Worm (Caenorhabditis elegans) whole organism, L1 larva: Measurements from ENCODE around the gene lec-1.

Experiments
- aly-2 ChIP-seq: fragments of 150-350 bp; optimal IDR thresholded peaks from 2 replicates; lab custom pipeline; 2014; ENCODE audit warnings: missing biosample characterization, missing genetic modification characterization
- ceh-8 ChIP-seq: fragments of 200-800 bp; sonication (Bioruptor generic); optimal IDR thresholded peaks from 2 replicates; lab custom pipeline; 2018; ENCODE audit warnings: mild to moderate bottlenecking, missing genetic modification characterization, moderate library complexity, missing compliant biosample characterization
- ces-1 ChIP-seq: fragments of 150-350 bp; optimal IDR thresholded peaks from 2 replicates; lab custom pipeline; 2014; ENCODE audit warnings: missing biosample characterization, missing genetic modification reagents, missing genetic modification characterization
- efl-1 ChIP-seq, 4 experiments: fragments of 150-350 bp; optimal IDR thresholded peaks in 3 of 4; peaks in 1 of 4; 1 replicate in 1 of 4; 2 replicates in 3 of 4; lab custom pipeline; 2014; ENCODE audit warnings: missing biosample characterization in 2 of 4, missing genetic modification characterization in 2 of 4, missing genetic modification reagents in 2 of 4
- elt-3 ChIP-seq, 6 experiments: fragments of 150-350 bp in 1 of 6; sonication (generic microtip); optimal IDR thresholded peaks; 2 replicates each; lab custom pipeline; 2017 to 2018; ENCODE audit warnings: missing biosample characterization in 6 of 6, missing genetic modification characterization in 6 of 6, inconsistent platforms in 1 of 6
- grh-1 ChIP-seq: fragments of 200-800 bp; sonication (Bioruptor generic); IDR thresholded peaks from 2 replicates; pipeline ENCODE4 v1.3.6; 2022; ENCODE audit warnings: missing genetic modification reagents, missing genetic modification characterization, missing compliant biosample characterization
- mdl-1 ChIP-seq, 2 experiments: fragments of 150-350 bp; optimal IDR thresholded peaks; 2 replicates each; lab custom pipeline; 2014 to 2017; ENCODE audit warnings: missing biosample characterization in 2 of 2, missing genetic modification characterization in 2 of 2, inconsistent platforms in 1 of 2
- mef-2 ChIP-seq: fragments of 150-350 bp; optimal IDR thresholded peaks from 2 replicates; lab custom pipeline; 2014; ENCODE audit warnings: missing biosample characterization, missing genetic modification characterization
- nhr-11 ChIP-seq: fragments of 150-350 bp; optimal IDR thresholded peaks from 2 replicates; lab custom pipeline; 2014; ENCODE audit warnings: missing biosample characterization, missing genetic modification characterization
- pag-3 ChIP-seq: sonication (generic microtip); optimal IDR thresholded peaks from 2 replicates; lab custom pipeline; 2017; ENCODE audit warnings: missing genetic modification characterization, mild to moderate bottlenecking, missing compliant biosample characterization, antibody characterized with exemption, borderline replicate concordance; ENCODE audit not compliant: insufficient read depth
- sox-4 ChIP-seq: sonication (generic microtip); optimal IDR thresholded peaks from 2 replicates; lab custom pipeline; 2016; ENCODE audit warnings: missing genetic modification characterization, missing compliant biosample characterization
- unc-62 ChIP-seq: fragments of 150-350 bp; optimal IDR thresholded peaks from 2 replicates; lab custom pipeline; 2014; ENCODE audit warnings: missing biosample characterization, missing genetic modification reagents, missing genetic modification characterization
- zip-4 ChIP-seq: fragments of 200-800 bp; sonication (Bioruptor generic); optimal IDR thresholded peaks from 2 replicates; lab custom pipeline; 2018; ENCODE audit warnings: mild to moderate bottlenecking, missing genetic modification characterization, moderate library complexity, missing compliant biosample characterization

DNA sequence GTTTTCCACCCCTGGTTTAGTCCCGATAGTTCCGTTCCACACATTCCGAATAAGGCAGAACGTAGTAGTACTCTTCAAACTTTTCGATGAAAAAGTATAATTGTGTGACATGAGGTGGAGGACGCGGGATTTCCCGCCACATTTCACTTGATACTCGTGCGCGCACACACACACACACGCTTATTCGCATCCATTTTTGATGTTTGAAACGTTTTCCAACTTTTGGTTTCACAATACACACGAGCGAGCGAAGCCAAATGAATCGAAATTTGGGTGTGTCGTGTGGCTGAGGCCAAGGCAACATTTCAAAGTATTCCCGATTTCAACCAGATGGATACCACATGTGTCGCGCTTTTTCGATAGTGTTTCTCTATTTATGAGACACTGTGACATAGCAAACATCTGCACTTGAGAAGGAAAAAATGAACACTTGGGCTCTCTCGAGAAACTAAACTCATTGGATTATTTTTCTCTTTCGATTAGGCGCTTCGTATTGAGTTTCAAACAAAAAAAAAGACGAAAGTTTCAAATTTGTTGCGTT, 1.7 kb upstream of the lec-1 start:
- TF ChIP-seq nhr-11 (no peak), elt-3 (tag; optimal IDR thresholded peaks at IDR 0.05; lab: Kevin White, UChicago) (no peak), aly-2 (tag; lab: Kevin White, UChicago) (no peak), grh-1 (GFP tag; lab: Robert Waterston, UW) (no peak), ces-1 (GFP tag; lab: Kevin White, UChicago) (no peak), unc-62 (no peak), pag-3 (tag; lab: Kevin White, UChicago) (no peak), zip-4 (GFP tag; lab: Kevin White, UChicago) (no peak), ceh-8 (GFP tag; lab: Kevin White, UChicago) (no peak), sox-4 (tag; lab: Kevin White, UChicago) (no peak), mdl-1 (tag; optimal IDR thresholded peaks at IDR 0.05; lab: Kevin White, UChicago) (no peak), efl-1 (optimal IDR thresholded peaks at IDR 0.05; lab: Kevin White, UChicago) (no peak), efl-1 (GFP tag; optimal IDR thresholded peaks at IDR 0.05 in 1 of 2; lab: Kevin White, UChicago) (peak; percentile 3 to 91), mef-2 (tag; lab: Kevin White, UChicago) (no peak)
